Worm (Caenorhabditis elegans) whole organism, young adult: ENCODE data around the gene flp-3.

ENCODE experiments used
- C17E4.6 ChIP-seq: fragments of 200-800 bp; sonication (Bioruptor generic); IDR thresholded peaks from 2 replicates; pipeline ENCODE4 v1.3.6; 2022; ENCODE audit warnings: missing genetic modification reagents, missing genetic modification characterization, missing compliant biosample characterization
- F23B12.7 ChIP-seq: sonication (generic microtip); optimal IDR thresholded peaks from 2 replicates; lab custom pipeline; 2017; ENCODE audit warnings: missing genetic modification characterization, mild to moderate bottlenecking, missing compliant biosample characterization, antibody characterized with exemption, moderate library complexity; ENCODE audit not compliant: insufficient read depth
- F37B4.10 ChIP-seq: fragments of 200-800 bp; sonication (Bioruptor generic); IDR thresholded peaks from 2 replicates; pipeline ENCODE4 v1.3.6; 2022; ENCODE audit warnings: missing genetic modification characterization, missing compliant biosample characterization
- F55B11.4 ChIP-seq: sonication (generic microtip); optimal IDR thresholded peaks from 2 replicates; lab custom pipeline; 2016; ENCODE audit warnings: missing compliant biosample characterization, missing genetic modification characterization, borderline replicate concordance; ENCODE audit not compliant: insufficient read depth
- aptf-2 ChIP-seq: fragments of 200-800 bp; sonication (Bioruptor generic); conservative IDR thresholded peaks from 2 replicates; pipeline ENCODE4 v1.3.6; 2022; ENCODE audit warnings: missing genetic modification reagents, missing genetic modification characterization, missing compliant biosample characterization
- atf-7 ChIP-seq: sonication (generic microtip); optimal IDR thresholded peaks from 2 replicates; lab custom pipeline; 2017; ENCODE audit warnings: mild to moderate bottlenecking, missing genetic modification characterization, missing compliant biosample characterization
- attf-3 ChIP-seq: fragments of 200-800 bp; sonication (Bioruptor generic); conservative IDR thresholded peaks from 2 replicates; pipeline ENCODE4 v1.3.6; 2022; ENCODE audit warnings: missing genetic modification reagents, missing genetic modification characterization, missing compliant biosample characterization
- attf-5 ChIP-seq: fragments of 200-800 bp; sonication (Bioruptor generic); optimal IDR thresholded peaks from 2 replicates; lab custom pipeline; 2018; ENCODE audit warnings: mild to moderate bottlenecking, missing genetic modification characterization, missing compliant biosample characterization
- cebp-1 ChIP-seq, 2 experiments: fragments of 200-800 bp in 1 of 2; sonication (Bioruptor generic) in 1 of 2; sonication (generic microtip) in 1 of 2; IDR thresholded peaks in 1 of 2; optimal IDR thresholded peaks in 1 of 2; 2 replicates each; pipeline versions ENCODE4 v1.3.6 to Lab custom; 2017 to 2022; ENCODE audit warnings: missing compliant biosample characterization in 2 of 2, missing genetic modification characterization in 2 of 2, mild to moderate bottlenecking in 1 of 2, missing genetic modification reagents in 1 of 2, moderate library complexity in 1 of 2
- die-1 ChIP-seq: sonication (generic microtip); optimal IDR thresholded peaks from 2 replicates; lab custom pipeline; 2016; ENCODE audit warnings: missing genotype, mild to moderate bottlenecking, missing genetic modification characterization, missing compliant biosample characterization
- dox-1 ChIP-seq: fragments of 200-800 bp; sonication (Bioruptor generic); IDR thresholded peaks from 2 replicates; pipeline ENCODE4 v1.3.6; 2022; ENCODE audit warnings: missing genetic modification reagents, missing genetic modification characterization, missing compliant biosample characterization
- egl-44 ChIP-seq: fragments of 200-800 bp; sonication (Bioruptor generic); IDR thresholded peaks from 2 replicates; pipeline ENCODE4 v1.3.6; 2022; ENCODE audit warnings: missing genetic modification reagents, missing genetic modification characterization, missing compliant biosample characterization
- egrh-3 ChIP-seq: fragments of 200-800 bp; sonication (Bioruptor generic); IDR thresholded peaks from 2 replicates; pipeline ENCODE4 v1.3.6; 2022; ENCODE audit warnings: missing genetic modification reagents, missing genetic modification characterization, missing compliant biosample characterization
- ekl-4 ChIP-seq: fragments of 200-800 bp; sonication (Bioruptor generic); IDR thresholded peaks from 2 replicates; pipeline ENCODE4 v1.3.6; 2022; ENCODE audit warnings: missing genetic modification reagents, missing genetic modification characterization, missing compliant biosample characterization
- ets-4 ChIP-seq: fragments of 200-800 bp; sonication (Bioruptor generic); optimal IDR thresholded peaks from 2 replicates; lab custom pipeline; 2018; ENCODE audit warnings: mild to moderate bottlenecking, missing genetic modification characterization, missing compliant biosample characterization
- gei-17 ChIP-seq: fragments of 200-800 bp; sonication (Bioruptor generic); optimal IDR thresholded peaks from 2 replicates; lab custom pipeline; 2018; ENCODE audit warnings: mild to moderate bottlenecking, missing genetic modification characterization, missing compliant biosample characterization
- let-607 ChIP-seq, 2 experiments: fragments of 200-800 bp in 1 of 2; sonication (Bioruptor generic) in 1 of 2; sonication (generic microtip) in 1 of 2; optimal IDR thresholded peaks; 2 replicates each; lab custom pipeline; 2016 to 2018; ENCODE audit warnings: mild to moderate bottlenecking in 2 of 2, missing compliant biosample characterization in 2 of 2, missing genetic modification characterization in 2 of 2, moderate library complexity in 2 of 2, missing genotype in 1 of 2
- lin-40 ChIP-seq: sonication (generic microtip); optimal IDR thresholded peaks from 2 replicates; lab custom pipeline; 2016; ENCODE audit warnings: missing genetic modification characterization, mild to moderate bottlenecking, missing compliant biosample characterization, missing genotype, missing genetic modification reagents
- lin-54 ChIP-seq: fragments of 200-800 bp; sonication (Bioruptor generic); optimal IDR thresholded peaks from 2 replicates; lab custom pipeline; 2018; ENCODE audit warnings: mild to moderate bottlenecking, missing genetic modification characterization, missing compliant biosample characterization
- madf-10 ChIP-seq: sonication (generic microtip); optimal IDR thresholded peaks from 2 replicates; lab custom pipeline; 2016; ENCODE audit warnings: mild to moderate bottlenecking, missing genetic modification characterization, missing compliant biosample characterization
- mcd-1 ChIP-seq: fragments of 200-800 bp; sonication (Bioruptor generic); IDR thresholded peaks from 2 replicates; pipeline ENCODE4 v1.3.6; 2022; ENCODE audit warnings: missing genetic modification reagents, missing genetic modification characterization, missing compliant biosample characterization
- nhr-80 ChIP-seq: sonication (generic microtip); optimal IDR thresholded peaks from 2 replicates; lab custom pipeline; 2016; ENCODE audit warnings: missing genetic modification characterization, missing compliant biosample characterization
- rcor-1 ChIP-seq: fragments of 200-800 bp; sonication (Bioruptor generic); IDR thresholded peaks from 2 replicates; pipeline ENCODE4 v1.3.6; 2022; ENCODE audit warnings: missing genetic modification reagents, missing genetic modification characterization, missing compliant biosample characterization
- sdz-38 ChIP-seq: sonication (generic microtip); optimal IDR thresholded peaks from 2 replicates; lab custom pipeline; 2016; ENCODE audit warnings: missing genotype, missing genetic modification characterization, missing compliant biosample characterization
- snpc-1.1 ChIP-seq: sonication (generic microtip); optimal IDR thresholded peaks from 2 replicates; lab custom pipeline; 2017; ENCODE audit warnings: missing genetic modification characterization, mild to moderate bottlenecking, missing compliant biosample characterization, antibody characterized with exemption, moderate library complexity, missing genotype, missing genetic modification reagents; ENCODE audit not compliant: insufficient read depth
- snpc-1.3 ChIP-seq: sonication (generic microtip); optimal IDR thresholded peaks from 2 replicates; lab custom pipeline; 2017; ENCODE audit warnings: missing genetic modification characterization, mild to moderate bottlenecking, missing compliant biosample characterization, antibody characterized with exemption, moderate library complexity, missing genotype, missing genetic modification reagents; ENCODE audit not compliant: insufficient read depth
- snpc-3.4 ChIP-seq: sonication (generic microtip); optimal IDR thresholded peaks from 2 replicates; lab custom pipeline; 2017; ENCODE audit warnings: missing genetic modification characterization, mild to moderate bottlenecking, missing compliant biosample characterization, antibody characterized with exemption, moderate library complexity, missing genotype, missing genetic modification reagents
- snpc-4 ChIP-seq, 5 experiments: fragments of 150-350 bp in 1 of 5; sonication (generic microtip) in 4 of 5; optimal IDR thresholded peaks; 2 replicates each; lab custom pipeline; 2014 to 2018; ENCODE audit warnings: missing genetic modification characterization in 5 of 5, missing biosample characterization in 3 of 5, antibody characterized with exemption in 2 of 5, mild to moderate bottlenecking in 2 of 5, missing compliant biosample characterization in 2 of 5, missing genotype in 2 of 5, moderate library complexity in 2 of 5, missing genetic modification reagents in 1 of 5
- tbx-9 ChIP-seq: sonication (generic microtip); optimal IDR thresholded peaks from 2 replicates; lab custom pipeline; 2016; ENCODE audit warnings: borderline replicate concordance, missing genetic modification characterization, inconsistent platforms, missing compliant biosample characterization
- tlf-1 ChIP-seq: fragments of 200-800 bp; sonication (Bioruptor generic); optimal IDR thresholded peaks from 2 replicates; lab custom pipeline; 2018; ENCODE audit warnings: mild to moderate bottlenecking, missing genetic modification characterization, missing compliant biosample characterization
- unc-130 ChIP-seq: sonication (generic microtip); optimal IDR thresholded peaks from 2 replicates; lab custom pipeline; 2016; ENCODE audit warnings: missing genetic modification reagents, missing genetic modification characterization, missing compliant biosample characterization
- unc-62 ChIP-seq: fragments of 150-350 bp; optimal IDR thresholded peaks from 2 replicates; lab custom pipeline; 2014; ENCODE audit warnings: missing biosample characterization, missing genetic modification reagents, missing genetic modification characterization
- zfh-2 ChIP-seq: fragments of 200-800 bp; sonication (Bioruptor generic); conservative IDR thresholded peaks from 2 replicates; pipeline ENCODE4 v1.3.6; 2022; ENCODE audit warnings: missing genetic modification reagents, missing genetic modification characterization, missing compliant biosample characterization
- ztf-22 ChIP-seq: fragments of 200-800 bp; sonication (Bioruptor generic); optimal IDR thresholded peaks from 2 replicates; lab custom pipeline; 2018; ENCODE audit warnings: mild to moderate bottlenecking, missing genetic modification characterization, moderate library complexity, missing compliant biosample characterization

Gene flp-3

ce11 chrX:10092864-10093263 lies at the start of gene flp-3:
Gene flp-3 (minus strand): TSS chrX:10092964.
- TF ChIP-seq F55B11.4, result no peak
- TF ChIP-seq dox-1 (GFP tag; lab: Robert Waterston, UW), result no peak
- no peak for TF ChIP-seq C17E4.6
- no peak for TF ChIP-seq unc-62
- TF ChIP-seq aptf-2 (GFP tag; lab: Robert Waterston, UW), result no peak
- TF ChIP-seq snpc-1.3 (tag; lab: Kevin White, UChicago), result no peak
- TF ChIP-seq F37B4.10 (GFP tag; lab: Robert Waterston, UW), result no peak
- no peak for TF ChIP-seq die-1
- TF ChIP-seq rcor-1 (GFP tag; lab: Robert Waterston, UW), result no peak

- TF ChIP-seq snpc-1.1 (tag; lab: Kevin White, UChicago) (no peak), nhr-80 (tag; lab: Kevin White, UChicago) (peak; percentile 94), attf-3 (GFP tag; lab: Robert Waterston, UW) (no peak), madf-10 (peak; percentile 21), dox-1 (GFP tag; lab: Robert Waterston, UW) (0 out of 2 replicates have a peak, but pooled peaks have one; percentile 24), F23B12.7 (tag; lab: Kevin White, UChicago) (no peak), gei-17 (GFP tag; lab: Kevin White, UChicago) (no peak), atf-7 (peak; percentile 57), snpc-3.4 (tag; lab: Kevin White, UChicago) (no peak), egrh-3 (GFP tag; lab: Robert Waterston, UW) (no peak), egl-44 (GFP tag; lab: Robert Waterston, UW) (no peak), unc-130 (no peak), ets-4 (GFP tag; lab: Kevin White, UChicago) (peak; percentile 43), let-607 (tag; optimal IDR thresholded peaks at IDR 0.05; lab: Kevin White, UChicago) (peak in 1 of 2 experiments; percentile 56), mcd-1 (GFP tag; lab: Robert Waterston, UW) (peak; percentile 13; the same call in 1 of the 2 replicates), tbx-9 (tag; lab: Kevin White, UChicago) (no peak), attf-5 (GFP tag; lab: Kevin White, UChicago) (no peak), ztf-22 (GFP tag; lab: Kevin White, UChicago) (peak; percentile 67), sdz-38 (tag; lab: Kevin White, UChicago) (no peak), cebp-1 (GFP tag; IDR thresholded peaks at IDR 0.05; lab: Robert Waterston, UW) (no peak), cebp-1 (tag; optimal IDR thresholded peaks at IDR 0.05; lab: Kevin White, UChicago) (peak; percentile 33), lin-40 (peak; percentile 20), aptf-2 (GFP tag; lab: Robert Waterston, UW) (no peak), zfh-2 (no peak), lin-54 (GFP tag; lab: Kevin White, UChicago) (no peak), snpc-4 (GFP tag; optimal IDR thresholded peaks at IDR 0.05; lab: Kevin White, UChicago) (no peak), snpc-4 (tag; optimal IDR thresholded peaks at IDR 0.05; lab: Kevin White, UChicago) (peak in 1 of 4 experiments; percentile 32), ekl-4 (GFP tag; lab: Robert Waterston, UW) (no peak), tlf-1 (GFP tag; lab: Kevin White, UChicago) (peak; percentile 8)
Measured at ce11 chrX:10141963-10142431, 49.2 kb upstream of the flp-3 start, which contains the start of gene oac-14. Gene oac-14 (minus strand): TSS chrX:10142013.
